Worm (Caenorhabditis elegans) whole organism, early embryonic: ENCODE data around the gene clec-6.

Source experiments
- ama-1 ChIP-seq: fragments of 150-350 bp; optimal IDR thresholded peaks from 2 replicates; lab custom pipeline; 2014
- flt-1 ChIP-seq: fragments of 200-800 bp; sonication (Bioruptor generic); IDR thresholded peaks from 2 replicates; pipeline ENCODE4 v1.3.6; 2022; ENCODE audit warnings: missing genetic modification characterization, missing compliant biosample characterization
- sea-1 ChIP-seq: fragments of 200-800 bp; sonication (Bioruptor generic); conservative IDR thresholded peaks from 2 replicates; pipeline ENCODE4 v1.3.6; 2022; ENCODE audit warnings: missing genetic modification characterization, missing compliant biosample characterization

- TF ChIP-seq sea-1 (GFP tag; lab: Robert Waterston, UW) = no peak
- no peak for TF ChIP-seq ama-1 (lab: Kevin White, UChicago)
- no peak for TF ChIP-seq flt-1
Observed at ce11 chrIII:4875663-4876062, 11.6 kb downstream of the clec-6 start.
